Fruit fly (Drosophila melanogaster) whole organism, embryonic: ENCODE measurements around the gene Pbp45.

Source experiments
- Bteb2 ChIP-seq: fragments of 200-800 bp; sonication (Bioruptor generic); optimal IDR thresholded peaks from 2 replicates; lab custom pipeline; 2016; ENCODE audit warnings: missing biosample characterization, missing genetic modification characterization
- CG10267 ChIP-seq: fragments of 200-800 bp; sonication (Bioruptor generic); optimal IDR thresholded peaks from 2 replicates; lab custom pipeline; 2018; ENCODE audit warnings: missing biosample characterization, mild to moderate bottlenecking, missing genetic modification characterization, moderate library complexity
- CG10274 ChIP-seq: fragments of 200-800 bp; sonication (Bioruptor generic); optimal IDR thresholded peaks from 3 replicates; lab custom pipeline; 2017; ENCODE audit warnings: missing biosample characterization, mild to moderate bottlenecking, missing genetic modification characterization
- CG10366 ChIP-seq: fragments of 200-800 bp; sonication (Bioruptor generic); IDR thresholded peaks from 2 replicates; pipeline ENCODE4 v1.3.6; 2022; ENCODE audit warnings: missing biosample characterization, missing genetic modification characterization
- CG11456 ChIP-seq: fragments of 200-800 bp; sonication (Bioruptor generic); IDR thresholded peaks from 3 replicates; pipeline ENCODE4 v1.3.6; 2022; ENCODE audit warnings: missing biosample characterization, missing genetic modification characterization
- CG12659 ChIP-seq: fragments of 200-800 bp; sonication (Bioruptor generic); optimal IDR thresholded peaks from 3 replicates; lab custom pipeline; 2017; ENCODE audit warnings: mild to moderate bottlenecking, missing biosample characterization, missing genetic modification reagents, missing genetic modification characterization
- CG13123 ChIP-seq: fragments of 200-800 bp; sonication (Bioruptor generic); optimal IDR thresholded peaks from 2 replicates; lab custom pipeline; 2016; ENCODE audit warnings: missing biosample characterization, missing genetic modification characterization
- CG13894 ChIP-seq: fragments of 200-800 bp; sonication (Bioruptor generic); optimal IDR thresholded peaks from 3 replicates; lab custom pipeline; 2018; ENCODE audit warnings: missing biosample characterization, mild to moderate bottlenecking, missing genetic modification characterization, moderate library complexity
- CG1647 ChIP-seq: fragments of 200-800 bp; sonication (Bioruptor generic); optimal IDR thresholded peaks from 3 replicates; lab custom pipeline; 2016; ENCODE audit warnings: missing biosample characterization, missing genetic modification characterization
- CG2712 ChIP-seq: fragments of 200-800 bp; optimal IDR thresholded peaks from 3 replicates; lab custom pipeline; 2019; ENCODE audit warnings: missing biosample characterization, mild to moderate bottlenecking, missing genetic modification characterization, moderate library complexity
- CG2875 ChIP-seq: fragments of 200-800 bp; sonication (Bioruptor generic); optimal IDR thresholded peaks from 2 replicates; lab custom pipeline; 2017; ENCODE audit warnings: missing biosample characterization, mild to moderate bottlenecking, missing genetic modification characterization, missing genetic modification reagents
- CG30020 ChIP-seq: fragments of 200-800 bp; optimal IDR thresholded peaks from 2 replicates; lab custom pipeline; 2019; ENCODE audit warnings: missing biosample characterization, mild to moderate bottlenecking, missing genetic modification characterization, moderate library complexity
- CG3726 ChIP-seq: fragments of 200-800 bp; sonication (Bioruptor generic); IDR thresholded peaks from 3 replicates; pipeline ENCODE4, ENCODE4 v1.3.6; 2022; ENCODE audit warnings: missing biosample characterization, missing genetic modification characterization
- CG3995 ChIP-seq: fragments of 200-800 bp; sonication (Bioruptor generic); optimal IDR thresholded peaks from 3 replicates; lab custom pipeline; 2016; ENCODE audit warnings: missing biosample characterization, missing genetic modification characterization
- CG4328 ChIP-seq: fragments of 200-800 bp; sonication (Bioruptor generic); optimal IDR thresholded peaks from 3 replicates; lab custom pipeline; 2017; ENCODE audit warnings: missing biosample characterization, missing genetic modification reagents, missing genetic modification characterization
- CG4360 ChIP-seq: fragments of 200-800 bp; sonication (Bioruptor generic); IDR thresholded peaks from 2 replicates; pipeline ENCODE4 v1.3.6; 2022; ENCODE audit warnings: missing biosample characterization, missing genetic modification characterization
- CG4730 ChIP-seq: fragments of 200-800 bp; sonication (Bioruptor generic); IDR thresholded peaks from 2 replicates; pipeline ENCODE4 v1.3.6; 2022; ENCODE audit warnings: missing biosample characterization, missing genetic modification characterization
- CG7745 ChIP-seq: fragments of 200-800 bp; sonication (Bioruptor generic); optimal IDR thresholded peaks from 2 replicates; lab custom pipeline; 2018; ENCODE audit warnings: missing biosample characterization, mild to moderate bottlenecking, missing genetic modification characterization, moderate library complexity
- CG7839 ChIP-seq: fragments of 200-800 bp; sonication (Bioruptor generic); optimal IDR thresholded peaks from 3 replicates; lab custom pipeline; 2018; ENCODE audit warnings: missing biosample characterization, mild to moderate bottlenecking, missing genetic modification characterization, moderate library complexity
- CG8388 ChIP-seq: fragments of 200-800 bp; sonication (Bioruptor generic); optimal IDR thresholded peaks from 2 replicates; lab custom pipeline; 2019; ENCODE audit warnings: missing biosample characterization, mild to moderate bottlenecking, missing genetic modification characterization, moderate library complexity
- Doc2 ChIP-seq: fragments of 200-800 bp; sonication (Bioruptor generic); IDR thresholded peaks from 2 replicates; pipeline ENCODE4 v1.3.6; 2022; ENCODE audit warnings: missing biosample characterization, missing genetic modification characterization
- Dp ChIP-seq: fragments of 200-800 bp; sonication (Bioruptor generic); optimal IDR thresholded peaks from 2 replicates; lab custom pipeline; 2018; ENCODE audit warnings: missing biosample characterization, mild to moderate bottlenecking, missing genetic modification characterization, moderate library complexity
- Fer2 ChIP-seq: fragments of 200-800 bp; sonication (Bioruptor generic); optimal IDR thresholded peaks from 2 replicates; lab custom pipeline; 2018; ENCODE audit warnings: missing biosample characterization, mild to moderate bottlenecking, missing genetic modification characterization, moderate library complexity
- H15 ChIP-seq: fragments of 200-800 bp; sonication (Bioruptor generic); IDR thresholded peaks from 3 replicates; pipeline ENCODE4 v1.3.6; 2022; ENCODE audit warnings: missing biosample characterization, missing genetic modification characterization
- HmgD ChIP-seq: fragments of 200-800 bp; sonication (Bioruptor generic); optimal IDR thresholded peaks from 3 replicates; lab custom pipeline; 2016; ENCODE audit warnings: missing biosample characterization, missing genetic modification characterization
- Hr51 ChIP-seq, 2 experiments: fragments of 200-800 bp; sonication (Bioruptor generic); optimal IDR thresholded peaks; 2 replicates in 1 of 2; 3 replicates in 1 of 2; lab custom pipeline; 2016 to 2018; ENCODE audit warnings: missing biosample characterization in 2 of 2, missing genetic modification characterization in 2 of 2, mild to moderate bottlenecking in 1 of 2, moderate library complexity in 1 of 2
- Lim3 ChIP-seq: fragments of 200-800 bp; sonication (Bioruptor generic); IDR thresholded peaks from 2 replicates; pipeline ENCODE4 v1.3.6; 2022; ENCODE audit warnings: missing biosample characterization, missing genetic modification characterization
- Oaz ChIP-seq: fragments of 200-800 bp; sonication (Bioruptor generic); IDR thresholded peaks from 2 replicates; pipeline ENCODE4 v1.3.6; 2022; ENCODE audit warnings: missing biosample characterization, missing genetic modification characterization
- Scr ChIP-seq: fragments of 200-800 bp; sonication (Bioruptor generic); IDR thresholded peaks from 2 replicates; pipeline ENCODE4 v1.3.6; 2022; ENCODE audit warnings: missing biosample characterization, missing genetic modification characterization; ENCODE audit not compliant: partially characterized antibody
- btn ChIP-seq: fragments of 200-800 bp; sonication (Bioruptor generic); optimal IDR thresholded peaks from 2 replicates; lab custom pipeline; 2016; ENCODE audit warnings: missing biosample characterization, missing genetic modification characterization
- chif ChIP-seq, 2 experiments: fragments of 200-800 bp; sonication (Bioruptor generic); optimal IDR thresholded peaks; 3 replicates each; lab custom pipeline; 2016; ENCODE audit warnings: missing biosample characterization in 2 of 2, missing genetic modification characterization in 2 of 2
- crol ChIP-seq: fragments of 200-800 bp; sonication (Bioruptor generic); IDR thresholded peaks from 2 replicates; pipeline ENCODE4 v1.3.6; 2022; ENCODE audit warnings: missing biosample characterization, missing genetic modification characterization
- dan ChIP-seq: fragments of 200-800 bp; sonication (Bioruptor generic); IDR thresholded peaks from 2 replicates; pipeline ENCODE4 v1.3.6; 2022; ENCODE audit warnings: missing biosample characterization, missing genetic modification characterization
- disco-r ChIP-seq: fragments of 200-800 bp; sonication (Bioruptor generic); optimal IDR thresholded peaks from 2 replicates; lab custom pipeline; 2016; ENCODE audit warnings: missing biosample characterization, missing genetic modification characterization
- dpn ChIP-seq, 2 experiments: fragments of 200-800 bp; sonication (Bioruptor generic); optimal IDR thresholded peaks; 3 replicates each; lab custom pipeline; 2016; ENCODE audit warnings: missing biosample characterization in 2 of 2, missing genetic modification characterization in 2 of 2
- gce ChIP-seq: fragments of 200-800 bp; sonication (Bioruptor generic); IDR thresholded peaks from 3 replicates; pipeline ENCODE4 v1.3.6; 2022; ENCODE audit warnings: missing biosample characterization, missing genetic modification characterization
- hb ChIP-seq: fragments of 200-800 bp; sonication (Bioruptor generic); IDR thresholded peaks from 3 replicates; pipeline ENCODE4 v1.3.6; 2022; ENCODE audit warnings: missing biosample characterization, missing genetic modification characterization; ENCODE audit not compliant: partially characterized antibody
- ind ChIP-seq: fragments of 200-800 bp; sonication (Bioruptor generic); optimal IDR thresholded peaks from 3 replicates; lab custom pipeline; 2016; ENCODE audit warnings: missing biosample characterization, missing genetic modification characterization
- jing ChIP-seq: fragments of 200-800 bp; sonication (Bioruptor generic); optimal IDR thresholded peaks from 2 replicates; lab custom pipeline; 2018; ENCODE audit warnings: missing biosample characterization, mild to moderate bottlenecking, missing genetic modification characterization
- kah ChIP-seq: fragments of 200-800 bp; sonication (Bioruptor generic); optimal IDR thresholded peaks from 2 replicates; lab custom pipeline; 2018; ENCODE audit warnings: missing biosample characterization, mild to moderate bottlenecking, missing genetic modification characterization
- mirr ChIP-seq: fragments of 200-800 bp; sonication (Bioruptor generic); optimal IDR thresholded peaks from 3 replicates; lab custom pipeline; 2018; ENCODE audit warnings: missing biosample characterization, mild to moderate bottlenecking, missing genetic modification characterization
- nau ChIP-seq: fragments of 200-800 bp; sonication (Bioruptor generic); optimal IDR thresholded peaks from 3 replicates; lab custom pipeline; 2017; ENCODE audit warnings: missing biosample characterization, mild to moderate bottlenecking, missing genetic modification characterization, missing genetic modification reagents
- nom ChIP-seq: fragments of 200-800 bp; sonication (Bioruptor generic); optimal IDR thresholded peaks from 2 replicates; lab custom pipeline; 2017; ENCODE audit warnings: missing biosample characterization, missing genetic modification characterization, mild to moderate bottlenecking, moderate library complexity, missing genetic modification reagents
- phol ChIP-seq: fragments of 200-800 bp; sonication (Bioruptor generic); optimal IDR thresholded peaks from 3 replicates; lab custom pipeline; 2018; ENCODE audit warnings: missing biosample characterization, mild to moderate bottlenecking, missing genetic modification characterization, moderate library complexity
- pum ChIP-seq: fragments of 200-800 bp; sonication (Bioruptor generic); optimal IDR thresholded peaks from 2 replicates; lab custom pipeline; 2016; ENCODE audit warnings: missing biosample characterization, missing genetic modification characterization
- ranshi ChIP-seq: fragments of 200-800 bp; sonication (Bioruptor generic); IDR thresholded peaks from 2 replicates; pipeline ENCODE4 v1.3.6; 2022; ENCODE audit warnings: missing biosample characterization, missing genetic modification characterization
- sima ChIP-seq: fragments of 200-800 bp; sonication (Bioruptor generic); optimal IDR thresholded peaks from 2 replicates; lab custom pipeline; 2016; ENCODE audit warnings: missing biosample characterization, missing genetic modification characterization
- so ChIP-seq: fragments of 200-800 bp; sonication (Bioruptor generic); IDR thresholded peaks from 3 replicates; pipeline ENCODE4 v1.3.6; 2022; ENCODE audit warnings: missing biosample characterization, missing genetic modification characterization
- stc ChIP-seq: fragments of 200-800 bp; sonication (Bioruptor generic); IDR thresholded peaks from 2 replicates; pipeline ENCODE4 v1.3.6; 2022; ENCODE audit warnings: missing biosample characterization, missing genetic modification characterization
- ttk ChIP-seq: fragments of 200-800 bp; sonication (Bioruptor generic); IDR thresholded peaks from 2 replicates; pipeline ENCODE4 v2.1.2; 2022; ENCODE audit warnings: missing biosample characterization, missing genetic modification characterization
- zfh1 ChIP-seq: fragments of 200-800 bp; sonication (Bioruptor generic); IDR thresholded peaks from 3 replicates; pipeline ENCODE4 v1.3.6; 2022; ENCODE audit warnings: missing biosample characterization, missing genetic modification characterization

The Pbp45 gene

DNA sequence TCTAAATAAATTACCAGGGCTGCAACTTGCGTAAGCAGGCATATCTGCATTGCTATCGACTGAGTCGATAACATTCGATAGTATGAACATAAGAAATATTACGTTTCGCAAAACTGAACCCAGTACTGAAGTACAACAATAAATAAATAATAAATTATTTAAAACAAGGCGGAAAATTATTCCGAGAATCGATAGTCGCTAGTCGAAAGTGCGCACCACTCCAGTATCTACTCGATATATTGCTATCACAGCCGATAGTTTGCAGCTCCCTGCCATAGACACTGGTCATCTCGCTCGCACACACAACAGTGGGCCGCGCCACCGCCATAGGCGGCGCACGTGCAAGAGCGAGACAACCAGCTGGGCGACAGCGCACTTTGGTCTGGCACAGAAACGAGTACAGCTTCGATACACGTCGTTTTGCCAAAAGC is 45.9 kb downstream of the Pbp45 start, which contains the start of gene nsl1 (continued):
- peak; percentile 24; the same call in 1 of the 3 replicates for TF ChIP-seq zfh1 (GFP tag; lab: Robert Waterston, UW)
- no peak for TF ChIP-seq chif (GFP tag; optimal IDR thresholded peaks at IDR 0.05; lab: Kevin White, UChicago)
- TF ChIP-seq dan (GFP tag; lab: Robert Waterston, UW), result no peak
- no peak for TF ChIP-seq Oaz (GFP tag; lab: Robert Waterston, UW)
- TF ChIP-seq ind (GFP tag; lab: Kevin White, UChicago), result peak; percentile 32
- peak; percentile 12 for TF ChIP-seq Fer2 (tag; lab: Kevin White, UChicago)
- peak; percentile 74 for TF ChIP-seq CG2712
- TF ChIP-seq CG12659 (GFP tag; lab: Kevin White, UChicago), result peak; percentile 87
- no peak for TF ChIP-seq CG4730 (GFP tag; lab: Robert Waterston, UW)
- no peak for TF ChIP-seq Lim3
- TF ChIP-seq phol (tag; lab: Kevin White, UChicago), result peak; percentile 62
- peak; percentile 41; the same call in 1 of the 2 replicates for TF ChIP-seq ttk
- peak; percentile 69 for TF ChIP-seq CG30020
- peak; percentile 97 for TF ChIP-seq hb (GFP tag; lab: Robert Waterston, UW)
- no peak for TF ChIP-seq so
- TF ChIP-seq pum (GFP tag; lab: Kevin White, UChicago), result no peak
- TF ChIP-seq CG4360 (GFP tag; lab: Robert Waterston, UW), result no peak
- no peak for TF ChIP-seq jing (GFP tag; lab: Kevin White, UChicago)
- TF ChIP-seq Scr (GFP tag; lab: Robert Waterston, UW), result peak; percentile 98
- TF ChIP-seq CG7839 (tag; lab: Kevin White, UChicago), result peak; percentile 21
- no peak for TF ChIP-seq ranshi
- TF ChIP-seq CG7745 (tag; lab: Kevin White, UChicago), result no peak
- peak; percentile 32; the same call in 1 of the 3 replicates for TF ChIP-seq CG11456 (GFP tag; lab: Robert Waterston, UW)
- no peak for TF ChIP-seq CG2875 (GFP tag; lab: Kevin White, UChicago)
- no peak for TF ChIP-seq Bteb2 (GFP tag; lab: Kevin White, UChicago)
- TF ChIP-seq kah, result no peak
- TF ChIP-seq Doc2, result no peak
- TF ChIP-seq CG13123 (GFP tag; lab: Kevin White, UChicago), result no peak
- TF ChIP-seq nom (GFP tag; lab: Kevin White, UChicago), result peak; percentile 88
- no peak for TF ChIP-seq btn (GFP tag; lab: Kevin White, UChicago)
- TF ChIP-seq CG1647 (GFP tag; lab: Kevin White, UChicago), result no peak
- no peak for TF ChIP-seq gce (GFP tag; lab: Robert Waterston, UW)
- TF ChIP-seq stc, result no peak
- TF ChIP-seq CG4328 (GFP tag; lab: Kevin White, UChicago), result no peak
- no peak for TF ChIP-seq crol (GFP tag; lab: Robert Waterston, UW)
- no peak for TF ChIP-seq CG8388 (GFP tag; lab: Kevin White, UChicago)
- TF ChIP-seq disco-r (GFP tag; lab: Kevin White, UChicago), result no peak
- TF ChIP-seq sima (GFP tag; lab: Kevin White, UChicago), result no peak
- peak in 1 of 2 experiments; percentile 42 for TF ChIP-seq Hr51 (GFP tag; optimal IDR thresholded peaks at IDR 0.05; lab: Kevin White, UChicago)
- TF ChIP-seq dpn (GFP tag; optimal IDR thresholded peaks at IDR 0.05; lab: Kevin White, UChicago), result peak in 1 of 2 experiments; percentile 37
- TF ChIP-seq mirr (GFP tag; lab: Kevin White, UChicago), result peak; percentile 33
- TF ChIP-seq Dp (GFP tag; lab: Kevin White, UChicago), result peak; percentile 39
- TF ChIP-seq nau (GFP tag; lab: Kevin White, UChicago), result no peak
- peak; percentile 54 for TF ChIP-seq HmgD (GFP tag; lab: Kevin White, UChicago)
- TF ChIP-seq CG10366 (GFP tag; lab: Robert Waterston, UW), result peak; percentile 29; the same call in 1 of the 2 replicates
- TF ChIP-seq CG3726 (GFP tag; lab: Robert Waterston, UW), result no peak
- TF ChIP-seq H15 (GFP tag; lab: Robert Waterston, UW), result no peak
- peak; percentile 11 for TF ChIP-seq CG13894 (tag; lab: Kevin White, UChicago)
- peak; percentile 65 for TF ChIP-seq CG3995 (GFP tag; lab: Kevin White, UChicago)
- TF ChIP-seq CG10267 (tag; lab: Kevin White, UChicago), result peak; percentile 74
- TF ChIP-seq CG10274 (GFP tag; lab: Kevin White, UChicago), result no peak
